Worm (Caenorhabditis elegans): ENCODE data around the gene lex-1.

DNA sequence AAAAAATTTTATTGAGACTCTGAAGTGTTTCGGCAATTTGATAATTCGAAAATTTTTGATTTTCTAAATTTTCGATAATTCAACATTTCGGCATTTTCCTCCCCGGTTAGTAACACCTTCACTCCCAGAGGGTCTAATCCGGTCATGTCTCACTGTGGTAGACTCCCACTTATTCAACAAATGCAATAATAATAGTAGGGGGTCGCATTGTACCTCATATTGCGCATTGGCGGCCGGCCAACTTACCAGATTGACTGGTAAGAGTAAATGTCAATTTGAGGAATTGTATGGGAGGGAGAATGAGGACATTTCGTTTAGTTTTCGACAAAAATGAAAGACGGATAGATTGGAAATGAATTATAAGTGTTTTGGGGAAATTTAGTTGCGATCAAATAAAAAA, 54.5 kb downstream of the lex-1 start:
- TF ChIP-seq hlh-11 (tag; optimal IDR thresholded peaks at IDR 0.05) (no peak), lin-15B (tag; optimal IDR thresholded peaks at IDR 0.05) (no peak)
